Fruit fly (Drosophila melanogaster): ENCODE data around the gene Nufip.
A peak's percentile ranks its signal among the peaks of the same experiment; 100 is the strongest.

Gene Nufip

DNA sequence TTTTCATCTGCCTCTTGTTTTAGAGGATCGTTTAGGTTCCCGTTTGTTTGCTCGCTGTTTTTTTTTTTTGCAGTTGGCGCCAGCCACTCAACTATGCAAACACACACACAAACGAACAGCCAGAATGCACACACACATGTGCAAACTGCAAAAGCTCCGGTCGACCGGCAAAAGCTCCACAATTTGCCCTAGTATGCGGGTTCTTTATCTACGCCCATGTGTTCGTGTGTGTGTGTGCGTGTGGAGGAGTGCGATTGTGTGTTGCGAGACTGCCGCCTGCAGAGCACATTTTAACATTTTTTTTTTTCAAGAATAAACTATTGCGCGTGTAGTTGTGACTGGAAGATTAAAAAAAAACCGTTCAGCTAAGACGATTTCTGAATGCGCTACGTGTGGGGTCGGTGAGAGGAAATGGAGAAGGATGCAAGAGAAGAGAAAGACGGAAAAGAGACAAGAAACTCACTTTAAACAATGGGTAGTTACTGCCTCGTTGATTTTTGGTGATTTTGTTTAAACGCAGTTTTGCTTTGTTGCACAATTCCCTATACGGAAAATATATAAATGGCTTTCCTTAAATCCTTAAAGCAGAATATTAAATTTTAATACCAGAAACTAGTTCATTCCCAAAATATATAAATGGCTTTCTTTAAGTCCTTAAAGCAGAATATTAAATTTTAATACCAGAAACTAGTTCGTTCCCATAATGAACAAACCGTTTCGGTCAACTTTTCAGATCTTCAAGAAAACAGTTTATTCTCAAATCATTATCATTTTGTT is 43.3 kb upstream of the Nufip start (continued):
- TF ChIP-seq sd (tag; optimal IDR thresholded peaks at IDR 0.05): peak; percentile 82
- peak; percentile 60 for TF ChIP-seq CoRest (tag; optimal IDR thresholded peaks at IDR 0.05)
- TF ChIP-seq wek (GFP tag; optimal IDR thresholded peaks at IDR 0.05): no peak
- no peak for TF ChIP-seq CG9797 (GFP tag; optimal IDR thresholded peaks at IDR 0.05)
- TF ChIP-seq Oaz (GFP tag; IDR thresholded peaks at IDR 0.05): 0 out of 2 replicates have a peak, but pooled peaks have one; percentile 30
- peak; percentile 16 for TF ChIP-seq gcm (GFP tag; optimal IDR thresholded peaks at IDR 0.05)
- TF ChIP-seq CG30403 (GFP tag; optimal IDR thresholded peaks at IDR 0.05): peak; percentile 62
- no peak for TF ChIP-seq z (GFP tag; IDR thresholded peaks at IDR 0.05)
- peak; percentile 33; the same call in 1 of the 4 replicates for TF ChIP-seq Gug (GFP tag; IDR thresholded peaks at IDR 0.05)
- TF ChIP-seq TFAM (GFP tag; optimal IDR thresholded peaks at IDR 0.05): no peak
- TF ChIP-seq ci (GFP tag; IDR thresholded peaks at IDR 0.05): peak; percentile 59; the same call in 1 of the 3 replicates
- no peak; the same call in 1 of the 2 replicates for TF ChIP-seq tna (GFP tag; IDR thresholded peaks at IDR 0.05; ENCODE audit: partially characterized antibody)
- peak; percentile 62 for TF ChIP-seq CG14441 (GFP tag; IDR thresholded peaks at IDR 0.05)
- 0 out of 3 replicates have a peak, but pooled peaks have one; percentile 38 for TF ChIP-seq ase (GFP tag; IDR thresholded peaks at IDR 0.05)
- TF ChIP-seq sim (GFP tag; IDR thresholded peaks at IDR 0.05): no peak
- TF ChIP-seq CG42726 (GFP tag; IDR thresholded peaks at IDR 0.05; ENCODE audit: partially characterized antibody): no peak
- TF ChIP-seq CG1529 (GFP tag; optimal IDR thresholded peaks at IDR 0.05): no peak
- peak; percentile 68 for TF ChIP-seq CG32772 (GFP tag; IDR thresholded peaks at IDR 0.05)
- TF ChIP-seq HmgZ (tag; optimal IDR thresholded peaks at IDR 0.05): no peak
- no peak for TF ChIP-seq corto (GFP tag; optimal IDR thresholded peaks at IDR 0.05)
- TF ChIP-seq CG31365 (tag; optimal IDR thresholded peaks at IDR 0.05): no peak
- no peak for TF ChIP-seq Dref (GFP tag; IDR thresholded peaks at IDR 0.05)
- 0 out of 2 replicates have a peak, but pooled peaks have one; percentile 4 for TF ChIP-seq H2.0 (GFP tag; IDR thresholded peaks at IDR 0.05)
- TF ChIP-seq CG16863 (GFP tag; optimal IDR thresholded peaks at IDR 0.05): no peak
- no peak for TF ChIP-seq da (GFP tag; optimal IDR thresholded peaks at IDR 0.05)
- no peak for TF ChIP-seq CG18011 (GFP tag; optimal IDR thresholded peaks at IDR 0.05)
- TF ChIP-seq kni (GFP tag; optimal IDR thresholded peaks at IDR 0.05): no peak
- no peak for TF ChIP-seq crc (GFP tag; optimal IDR thresholded peaks at IDR 0.05)
- TF ChIP-seq kay (GFP tag; optimal IDR thresholded peaks at IDR 0.05): no peak
- TF ChIP-seq CG18262 (tag; optimal IDR thresholded peaks at IDR 0.05): no peak
- no peak for TF ChIP-seq CG4360 (GFP tag; IDR thresholded peaks at IDR 0.05)
- TF ChIP-seq ERR (GFP tag; optimal IDR thresholded peaks at IDR 0.05): peak; percentile 36
- no peak for TF ChIP-seq Hey (tag; optimal IDR thresholded peaks at IDR 0.05)
- peak; percentile 41 for TF ChIP-seq CG17912 (GFP tag; optimal IDR thresholded peaks at IDR 0.05)
- TF ChIP-seq CG4328 (GFP tag; optimal IDR thresholded peaks at IDR 0.05): no peak
- TF ChIP-seq CkIIα-i1 (GFP tag; IDR thresholded peaks at IDR 0.05): 0 out of 2 replicates have a peak, but pooled peaks have one; percentile 8
- no peak for TF ChIP-seq CG12236 (GFP tag; optimal IDR thresholded peaks at IDR 0.05)
- TF ChIP-seq CG7928 (GFP tag; optimal IDR thresholded peaks at IDR 0.05): no peak
- TF ChIP-seq jing (GFP tag; optimal IDR thresholded peaks at IDR 0.05): no peak
- TF ChIP-seq tap (tag; optimal IDR thresholded peaks at IDR 0.05): peak; percentile 4
- TF ChIP-seq inv (GFP tag; IDR thresholded peaks at IDR 0.05; ENCODE audit: partially characterized antibody): no peak
- no peak for TF ChIP-seq kah (GFP tag; optimal IDR thresholded peaks at IDR 0.05)
- no peak for TF ChIP-seq CG33213 (GFP tag; optimal IDR thresholded peaks at IDR 0.05)
- TF ChIP-seq hbn (GFP tag; IDR thresholded peaks at IDR 0.05; ENCODE audit: partially characterized antibody): no peak
- TF ChIP-seq CG11504 (tag; optimal IDR thresholded peaks at IDR 0.05): peak; percentile 64
- TF ChIP-seq CG18476 (GFP tag; optimal IDR thresholded peaks at IDR 0.05): no peak
- no peak for TF ChIP-seq jumu (GFP tag; optimal IDR thresholded peaks at IDR 0.05)
- TF ChIP-seq Opbp (GFP tag; IDR thresholded peaks at IDR 0.05; ENCODE audit: partially characterized antibody): no peak

Measured in whole organism, embryonic.